Worm (Caenorhabditis elegans) whole organism, late embryonic: ENCODE data around the gene aakg-4.

ENCODE experiments used
- ahr-1 ChIP-seq: sonication (generic microtip); optimal IDR thresholded peaks from 2 replicates; lab custom pipeline; 2016; ENCODE audit warnings: missing genetic modification characterization, missing compliant biosample characterization
- ama-1 ChIP-seq: fragments of 150-350 bp; optimal IDR thresholded peaks from 2 replicates; lab custom pipeline; 2014
- ceh-18 ChIP-seq: sonication (generic microtip); optimal IDR thresholded peaks from 2 replicates; lab custom pipeline; 2016; ENCODE audit warnings: missing genetic modification characterization, missing compliant biosample characterization
- ceh-19 ChIP-seq: fragments of 200-800 bp; sonication (Bioruptor generic); optimal IDR thresholded peaks from 2 replicates; lab custom pipeline; 2018; ENCODE audit warnings: mild to moderate bottlenecking, missing genetic modification characterization, missing compliant biosample characterization
- ceh-22 ChIP-seq: sonication (generic microtip); optimal IDR thresholded peaks from 2 replicates; lab custom pipeline; 2017; ENCODE audit warnings: missing biosample characterization, missing genetic modification characterization
- ceh-34 ChIP-seq: sonication (generic microtip); optimal IDR thresholded peaks from 2 replicates; lab custom pipeline; 2016; ENCODE audit warnings: mild to moderate bottlenecking, missing genetic modification characterization, missing compliant biosample characterization
- ceh-45 ChIP-seq: fragments of 200-800 bp; sonication (Bioruptor generic); IDR thresholded peaks from 2 replicates; pipeline ENCODE4 v1.3.6; 2022; ENCODE audit warnings: missing genetic modification reagents, missing genetic modification characterization, missing compliant biosample characterization
- ceh-48 ChIP-seq: sonication (generic microtip); optimal IDR thresholded peaks from 2 replicates; lab custom pipeline; 2016; ENCODE audit warnings: missing genetic modification characterization, inconsistent platforms, missing compliant biosample characterization
- ceh-6 ChIP-seq: fragments of 200-800 bp; sonication (Bioruptor generic); optimal IDR thresholded peaks from 2 replicates; lab custom pipeline; 2018; ENCODE audit warnings: mild to moderate bottlenecking, missing genetic modification characterization, missing compliant biosample characterization
- elt-2 ChIP-seq: sonication (generic microtip); optimal IDR thresholded peaks from 2 replicates; lab custom pipeline; 2016; ENCODE audit warnings: missing genetic modification reagents, missing genetic modification characterization, missing compliant biosample characterization
- elt-4 ChIP-seq: sonication (generic microtip); optimal IDR thresholded peaks from 2 replicates; lab custom pipeline; 2016; ENCODE audit warnings: missing genetic modification characterization, missing compliant biosample characterization
- eyg-1 ChIP-seq: sonication (generic microtip); optimal IDR thresholded peaks from 2 replicates; lab custom pipeline; 2016; ENCODE audit warnings: missing genotype, missing genetic modification characterization, missing compliant biosample characterization
- gmeb-2 ChIP-seq: sonication (generic microtip); optimal IDR thresholded peaks from 2 replicates; lab custom pipeline; 2016; ENCODE audit warnings: missing genetic modification characterization, inconsistent platforms, missing compliant biosample characterization
- hlh-13 ChIP-seq: fragments of 200-800 bp; sonication (Bioruptor generic); optimal IDR thresholded peaks from 2 replicates; lab custom pipeline; 2018; ENCODE audit warnings: mild to moderate bottlenecking, missing genetic modification characterization, missing compliant biosample characterization
- hlh-30 ChIP-seq: sonication (generic microtip); optimal IDR thresholded peaks from 2 replicates; lab custom pipeline; 2017; ENCODE audit warnings: antibody characterized with exemption, missing genetic modification characterization, missing compliant biosample characterization; ENCODE audit not compliant: insufficient read depth
- hlh-8 ChIP-seq: sonication (generic microtip); optimal IDR thresholded peaks from 2 replicates; lab custom pipeline; 2016; ENCODE audit warnings: missing genotype, missing genetic modification characterization, missing compliant biosample characterization
- lim-6 ChIP-seq: sonication (generic microtip); optimal IDR thresholded peaks from 2 replicates; lab custom pipeline; 2016; ENCODE audit warnings: missing genetic modification characterization, missing compliant biosample characterization
- lin-11 ChIP-seq: fragments of 200-800 bp; sonication (Bioruptor generic); optimal IDR thresholded peaks from 2 replicates; lab custom pipeline; 2018; ENCODE audit warnings: mild to moderate bottlenecking, missing genetic modification characterization, missing compliant biosample characterization
- madf-2 ChIP-seq: sonication (generic microtip); optimal IDR thresholded peaks from 2 replicates; lab custom pipeline; 2017; ENCODE audit warnings: missing genetic modification characterization, missing compliant biosample characterization
- nfya-1 ChIP-seq: sonication (generic microtip); optimal IDR thresholded peaks from 2 replicates; lab custom pipeline; 2017; ENCODE audit warnings: missing genetic modification characterization, mild to moderate bottlenecking, missing compliant biosample characterization, antibody characterized with exemption, moderate library complexity
- nhr-11 ChIP-seq: fragments of 150-350 bp; optimal IDR thresholded peaks from 2 replicates; lab custom pipeline; 2014; ENCODE audit warnings: missing biosample characterization, missing genetic modification characterization
- pag-3 ChIP-seq: sonication (generic microtip); optimal IDR thresholded peaks from 2 replicates; lab custom pipeline; 2016; ENCODE audit warnings: missing compliant biosample characterization, missing genetic modification characterization, borderline replicate concordance
- pat-9 ChIP-seq: fragments of 200-800 bp; sonication (Bioruptor generic); optimal IDR thresholded peaks from 2 replicates; lab custom pipeline; 2018; ENCODE audit warnings: mild to moderate bottlenecking, missing genetic modification characterization, moderate library complexity, missing compliant biosample characterization
- pax-1 ChIP-seq: fragments of 150-350 bp; optimal IDR thresholded peaks from 2 replicates; lab custom pipeline; 2014; ENCODE audit warnings: missing biosample characterization, missing genetic modification characterization
- pha-2 ChIP-seq: sonication (generic microtip); optimal IDR thresholded peaks from 2 replicates; lab custom pipeline; 2017; ENCODE audit warnings: mild to moderate bottlenecking, missing genetic modification characterization, missing compliant biosample characterization
- pros-1 ChIP-seq: fragments of 150-350 bp; optimal IDR thresholded peaks from 2 replicates; lab custom pipeline; 2014; ENCODE audit warnings: missing biosample characterization, missing genetic modification reagents, missing genetic modification characterization
- ref-2 ChIP-seq: sonication (generic microtip); optimal IDR thresholded peaks from 2 replicates; lab custom pipeline; 2016; ENCODE audit warnings: missing genetic modification characterization, missing compliant biosample characterization
- rnt-1 ChIP-seq: sonication (generic microtip); optimal IDR thresholded peaks from 2 replicates; lab custom pipeline; 2016; ENCODE audit warnings: missing genetic modification characterization, missing compliant biosample characterization
- syd-9 ChIP-seq: sonication (generic microtip); optimal IDR thresholded peaks from 2 replicates; lab custom pipeline; 2016; ENCODE audit warnings: mild to moderate bottlenecking, missing genetic modification characterization, moderate library complexity, missing compliant biosample characterization
- tbx-2 ChIP-seq: sonication (generic microtip); optimal IDR thresholded peaks from 2 replicates; lab custom pipeline; 2016; ENCODE audit warnings: missing genetic modification characterization, missing compliant biosample characterization
- tbx-7 ChIP-seq: sonication (generic microtip); optimal IDR thresholded peaks from 2 replicates; lab custom pipeline; 2016; ENCODE audit warnings: missing genotype, missing genetic modification characterization, missing compliant biosample characterization
- unc-3 ChIP-seq, 2 experiments: fragments of 200-800 bp in 1 of 2; sonication (Bioruptor generic) in 1 of 2; sonication (generic microtip) in 1 of 2; conservative IDR thresholded peaks in 1 of 2; optimal IDR thresholded peaks in 1 of 2; 2 replicates each; pipeline versions ENCODE4 v1.3.6 to Lab custom; 2016 to 2022; ENCODE audit warnings: missing compliant biosample characterization in 2 of 2, missing genetic modification characterization in 2 of 2, missing genetic modification reagents in 1 of 2
- unc-42 ChIP-seq: sonication (generic microtip); optimal IDR thresholded peaks from 2 replicates; lab custom pipeline; 2016; ENCODE audit warnings: missing genotype, missing genetic modification characterization, missing compliant biosample characterization
- ztf-16 ChIP-seq: sonication (generic microtip); optimal IDR thresholded peaks from 2 replicates; lab custom pipeline; 2017; ENCODE audit warnings: missing genetic modification characterization, missing compliant biosample characterization

aakg-4 gene

DNA sequence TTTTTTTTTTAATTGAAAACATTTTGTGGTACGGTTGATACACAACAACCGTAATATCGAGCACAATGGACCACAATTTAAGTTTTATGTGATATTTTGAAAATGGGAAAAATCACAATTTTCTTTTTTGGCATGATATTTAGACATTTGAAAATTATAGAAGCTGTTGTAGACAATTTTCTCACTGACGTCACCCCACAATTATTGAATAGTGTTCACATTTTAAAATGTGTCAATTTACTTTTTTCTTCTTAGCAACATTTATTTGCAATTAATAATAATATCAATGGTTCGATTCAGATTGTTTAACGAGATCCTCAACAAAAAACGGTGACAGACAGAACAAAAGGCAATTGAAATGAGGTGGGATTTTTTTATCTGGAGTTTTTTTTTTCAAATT, 16.2 kb upstream of the aakg-4 start, which contains the start of gene T01B6.1:
Gene T01B6.1 (plus strand): TSS at position 301 of the 400 bp plus-strand sequence.
- TF ChIP-seq hlh-13 (GFP tag; lab: Kevin White, UChicago), result no peak
- no peak for TF ChIP-seq ceh-34 (tag; lab: Kevin White, UChicago)
- no peak for TF ChIP-seq nhr-11
- TF ChIP-seq eyg-1 (tag; lab: Kevin White, UChicago), result no peak
- TF ChIP-seq nfya-1 (tag; lab: Kevin White, UChicago), result no peak
- no peak for TF ChIP-seq pag-3
- TF ChIP-seq rnt-1, result no peak
- TF ChIP-seq ceh-18 (tag; lab: Kevin White, UChicago), result no peak
- TF ChIP-seq elt-4 (tag; lab: Kevin White, UChicago), result no peak
- no peak for TF ChIP-seq pha-2 (tag; lab: Kevin White, UChicago)
- TF ChIP-seq gmeb-2, result no peak
- no peak for TF ChIP-seq unc-3 (GFP tag; conservative IDR thresholded peaks at IDR 0.05; lab: Robert Waterston, UW)
- TF ChIP-seq unc-3 (tag; optimal IDR thresholded peaks at IDR 0.05; lab: Kevin White, UChicago), result no peak
- TF ChIP-seq syd-9 (tag; lab: Kevin White, UChicago), result no peak
- TF ChIP-seq unc-42 (tag; lab: Kevin White, UChicago), result no peak

DNA sequence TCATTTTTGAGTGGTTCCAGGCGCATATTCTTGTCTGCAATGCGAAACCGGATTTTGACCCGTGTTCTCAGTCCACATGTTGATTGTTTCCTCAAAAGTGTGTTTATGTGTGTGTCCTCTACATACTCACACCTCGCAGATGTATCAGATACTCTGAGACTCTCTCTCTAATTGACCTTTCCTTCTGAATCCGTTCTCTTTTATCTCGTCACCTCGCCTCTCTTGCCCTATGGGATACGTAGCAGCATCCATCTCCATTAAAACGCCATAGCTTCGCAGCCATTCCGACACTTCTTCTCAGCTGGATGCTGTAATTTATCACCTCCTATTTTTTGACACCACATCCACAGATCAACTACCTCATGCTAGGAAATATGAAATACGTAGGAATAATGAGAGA, 11.4 kb upstream of the aakg-4 start:
- TF ChIP-seq ref-2 (tag; lab: Kevin White, UChicago) (peak; percentile 42), rnt-1 (no peak)

DNA sequence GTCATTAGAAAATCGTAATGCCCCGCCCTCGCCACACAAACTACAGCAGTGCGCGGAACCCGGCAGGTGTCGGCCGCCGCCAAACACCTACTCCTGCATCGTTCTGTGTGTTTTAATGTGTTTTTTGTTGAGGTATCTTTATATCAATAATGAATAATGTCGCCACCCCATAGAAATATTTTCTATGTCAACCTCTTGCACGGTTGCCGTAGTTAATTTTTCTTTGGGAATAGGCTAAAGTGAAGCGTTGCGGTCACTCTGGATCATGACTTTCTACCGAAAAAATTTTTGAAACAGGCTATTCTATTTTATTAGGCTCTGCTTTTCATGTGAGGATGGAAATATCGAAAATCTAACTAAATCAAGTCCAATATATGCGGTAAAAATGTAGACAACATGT, 9.7 kb upstream of the aakg-4 start:
- TF ChIP-seq ceh-34 (tag; lab: Kevin White, UChicago) (no peak), ama-1 (peak; percentile 69), ceh-19 (GFP tag; lab: Kevin White, UChicago) (no peak), madf-2 (tag; lab: Kevin White, UChicago) (no peak), elt-2 (peak; percentile 12), tbx-2 (tag; lab: Kevin White, UChicago) (peak; percentile 16), lin-11 (tag; lab: Kevin White, UChicago) (no peak)

DNA sequence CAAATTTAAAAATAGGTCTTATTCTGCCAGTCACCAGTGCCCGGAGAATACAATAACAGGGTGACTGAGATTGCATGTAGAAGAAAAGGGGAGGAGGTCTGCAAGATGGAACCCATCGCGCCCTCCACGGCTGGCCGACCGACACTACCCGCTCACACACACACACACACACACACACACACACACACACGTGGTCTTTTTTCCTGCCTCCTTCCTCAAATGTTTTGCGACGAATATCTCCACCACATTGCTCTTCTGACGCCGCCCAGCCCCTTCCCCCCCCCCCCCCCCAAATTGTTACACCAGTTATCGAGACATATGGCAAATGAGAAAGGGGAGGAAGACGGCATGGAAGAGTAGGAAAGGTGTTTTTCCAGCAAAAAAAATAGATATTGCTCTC, 2.6 kb upstream of the aakg-4 start:
- peak; percentile 14 for TF ChIP-seq ceh-6 (GFP tag; lab: Kevin White, UChicago)
- TF ChIP-seq lim-6, result no peak
- TF ChIP-seq syd-9 (tag; lab: Kevin White, UChicago), result no peak
- TF ChIP-seq ceh-48 (tag; lab: Kevin White, UChicago), result no peak
- TF ChIP-seq unc-42 (tag; lab: Kevin White, UChicago), result no peak
- TF ChIP-seq ahr-1 (tag; lab: Kevin White, UChicago), result no peak
- no peak for TF ChIP-seq pros-1 (tag; lab: Kevin White, UChicago)
- TF ChIP-seq ceh-45 (GFP tag; lab: Robert Waterston, UW), result no peak
- no peak for TF ChIP-seq madf-2 (tag; lab: Kevin White, UChicago)
- peak; percentile 39 for TF ChIP-seq pat-9 (tag; lab: Kevin White, UChicago)
- no peak for TF ChIP-seq ceh-22
- TF ChIP-seq hlh-8 (tag; lab: Kevin White, UChicago), result no peak
- TF ChIP-seq hlh-30, result peak; percentile 34
- no peak for TF ChIP-seq ztf-16 (tag; lab: Kevin White, UChicago)
- no peak for TF ChIP-seq tbx-7 (tag; lab: Kevin White, UChicago)

DNA sequence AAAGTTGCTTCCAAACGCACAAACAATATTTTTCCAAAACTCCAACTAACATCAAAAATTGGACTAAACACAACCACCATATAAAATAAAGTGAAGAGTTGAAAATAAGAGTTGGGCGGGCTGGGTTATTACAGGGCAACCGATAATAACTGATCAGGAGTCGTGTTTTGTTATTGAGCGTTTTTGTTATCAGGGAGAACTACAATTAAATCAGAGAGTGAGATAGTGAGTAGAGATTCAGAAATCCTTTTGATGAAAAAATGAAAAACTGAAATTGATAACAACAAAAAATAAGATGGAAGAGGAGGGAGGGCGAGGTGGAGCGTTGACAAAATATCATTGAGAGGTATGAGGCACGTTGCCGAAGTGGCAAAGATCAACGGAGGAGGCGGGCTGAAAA, 1.4 kb upstream of the aakg-4 start:
- TF ChIP-seq elt-2 (peak; percentile 28), pax-1 (tag; lab: Kevin White, UChicago) (no peak)
- TF ChIP-seq, all 69 proteins: peak for 1
